Fruit fly (Drosophila melanogaster): ENCODE data around the gene msi.

msi gene

DNA sequence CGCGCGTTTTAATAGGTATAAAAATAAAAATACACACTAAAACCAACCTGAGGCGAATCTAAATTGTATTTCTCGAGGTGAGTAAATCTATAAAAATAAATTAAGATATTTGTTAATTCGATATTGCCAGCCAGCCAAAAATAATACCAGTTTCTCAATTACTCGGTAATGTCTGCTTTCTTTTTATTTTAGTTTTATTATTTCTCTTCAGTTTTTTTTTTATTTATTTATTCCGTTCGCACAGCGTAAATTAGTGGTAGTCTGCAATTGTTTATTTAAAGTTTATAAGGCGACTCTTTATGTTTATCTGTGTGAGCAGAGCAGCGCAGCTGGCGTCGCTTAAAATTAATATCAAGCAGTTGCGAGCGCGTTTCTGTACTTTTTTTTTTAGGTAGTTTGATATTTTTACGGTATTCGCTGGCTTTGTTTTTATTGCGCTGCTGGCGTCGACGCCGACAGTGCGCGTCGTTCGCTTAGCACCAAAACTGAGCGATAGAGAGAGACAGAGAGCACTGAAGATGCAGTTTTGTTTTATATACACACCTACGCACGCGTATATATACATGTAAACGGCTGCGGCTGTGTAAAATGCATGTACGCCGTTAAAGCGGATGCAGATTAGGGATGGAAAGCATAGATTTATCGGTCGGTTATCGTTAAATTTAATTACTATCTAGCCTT lies 131.8 kb downstream of the msi start (continued):
- TF ChIP-seq CG13424 (tag; optimal IDR thresholded peaks at IDR 0.05) = no peak
- peak; percentile 89 for TF ChIP-seq mld (GFP tag; IDR thresholded peaks at IDR 0.05; ENCODE audit: partially characterized antibody)
- peak; percentile 31 to 62 for TF ChIP-seq bsh (GFP tag; optimal IDR thresholded peaks at IDR 0.05)
- peak; percentile 69 for TF ChIP-seq fd64A (GFP tag; optimal IDR thresholded peaks at IDR 0.05)
- TF ChIP-seq Myb (GFP tag; optimal IDR thresholded peaks at IDR 0.05) = peak; percentile 13
- peak; percentile 67 for TF ChIP-seq vnd (GFP tag; IDR thresholded peaks at IDR 0.05; ENCODE audit: partially characterized antibody)
- TF ChIP-seq ssp (GFP tag; IDR thresholded peaks at IDR 0.05) = 0 out of 2 replicates have a peak, but pooled peaks have one; percentile 27
- peak; percentile 39 for TF ChIP-seq gsb-n (tag; optimal IDR thresholded peaks at IDR 0.05)
- peak; percentile 85 for TF ChIP-seq Ets97D (GFP tag; optimal IDR thresholded peaks at IDR 0.05)
- TF ChIP-seq Hand (GFP tag; optimal IDR thresholded peaks at IDR 0.05) = no peak
- TF ChIP-seq CG12391 (tag; optimal IDR thresholded peaks at IDR 0.05) = no peak
- no peak for TF ChIP-seq unpg (GFP tag; optimal IDR thresholded peaks at IDR 0.05)
- TF ChIP-seq CG1832 (GFP tag; optimal IDR thresholded peaks at IDR 0.05) = peak; percentile 65
- TF ChIP-seq Drgx (GFP tag; IDR thresholded peaks at IDR 0.05) = peak; percentile 66
- TF ChIP-seq bowl (GFP tag; IDR thresholded peaks at IDR 0.05) = no peak
- TF ChIP-seq vvl (GFP tag; IDR thresholded peaks at IDR 0.05) = 0 out of 2 replicates have a peak, but pooled peaks have one; percentile 57
- TF ChIP-seq MBD-R2 (GFP tag; IDR thresholded peaks at IDR 0.05) = peak; percentile 44; the same call in 1 of the 2 replicates
- TF ChIP-seq CG12219 (GFP tag; optimal IDR thresholded peaks at IDR 0.05) = peak; percentile 20
- peak; percentile 12 for TF ChIP-seq onecut (GFP tag; IDR thresholded peaks at IDR 0.05)
- TF ChIP-seq Six4 (GFP tag; optimal IDR thresholded peaks at IDR 0.05) = no peak
- peak; percentile 68 for TF ChIP-seq Dll (GFP tag; IDR thresholded peaks at IDR 0.05; ENCODE audit: partially characterized antibody)
- TF ChIP-seq CkIIα-i1 (GFP tag; IDR thresholded peaks at IDR 0.05) = no peak
- TF ChIP-seq gro (GFP tag; optimal IDR thresholded peaks at IDR 0.05) = no peak
- TF ChIP-seq CG6254 (GFP tag; optimal IDR thresholded peaks at IDR 0.05) = peak; percentile 27
- no peak for TF ChIP-seq CG17612 (GFP tag; IDR thresholded peaks at IDR 0.05)
- peak; percentile 33 for TF ChIP-seq nerfin-1 (tag; optimal IDR thresholded peaks at IDR 0.05)
- TF ChIP-seq CG30431 (GFP tag; optimal IDR thresholded peaks at IDR 0.05) = no peak
- TF ChIP-seq CG17328 (GFP tag; IDR thresholded peaks at IDR 0.05) = peak; percentile 19; the same call in 1 of the 2 replicates
- TF ChIP-seq ara (GFP tag; IDR thresholded peaks at IDR 0.05) = peak; percentile 45; the same call in 1 of the 2 replicates
- TF ChIP-seq CG5953 (GFP tag; IDR thresholded peaks at IDR 0.05) = 0 out of 2 replicates have a peak, but pooled peaks have one; percentile 31
- peak; percentile 98 for TF ChIP-seq Adf1 (GFP tag; IDR thresholded peaks at IDR 0.05)

- 0 out of 3 replicates have a peak, but pooled peaks have one; percentile 0 for TF ChIP-seq gce (GFP tag; IDR thresholded peaks at IDR 0.05)
- no peak for TF ChIP-seq mam (GFP tag; optimal IDR thresholded peaks at IDR 0.05)
- TF ChIP-seq CG30020 (tag; optimal IDR thresholded peaks at IDR 0.05) = peak; percentile 52
- TF ChIP-seq CG15514 (GFP tag; optimal IDR thresholded peaks at IDR 0.05) = no peak
- peak in 1 of 2 experiments; percentile 5 for TF ChIP-seq dpn (GFP tag; optimal IDR thresholded peaks at IDR 0.05)
- peak; percentile 3; the same call in 1 of the 3 replicates for TF ChIP-seq Doc3 (GFP tag; IDR thresholded peaks at IDR 0.05; ENCODE audit: partially characterized antibody)
- 0 out of 4 replicates have a peak, but pooled peaks have one; percentile 6 for TF ChIP-seq Dll (GFP tag; IDR thresholded peaks at IDR 0.05; ENCODE audit: partially characterized antibody)
- no peak for TF ChIP-seq dysf (GFP tag; IDR thresholded peaks at IDR 0.05)
- TF ChIP-seq CG8924 (tag; optimal IDR thresholded peaks at IDR 0.05) = peak; percentile 1
- 0 out of 3 replicates have a peak, but pooled peaks have one; percentile 3 for TF ChIP-seq row (GFP tag; IDR thresholded peaks at IDR 0.05)
- peak; percentile 1 for TF ChIP-seq CG18262 (tag; optimal IDR thresholded peaks at IDR 0.05)
- no peak for TF ChIP-seq cato (GFP tag; optimal IDR thresholded peaks at IDR 0.05; ENCODE audit: borderline replicate concordance)
- peak; percentile 33; the same call in 1 of the 2 replicates for TF ChIP-seq ranshi (GFP tag; IDR thresholded peaks at IDR 0.05)
- peak; percentile 30 for TF ChIP-seq cg (GFP tag; optimal IDR thresholded peaks at IDR 0.05)
- 0 out of 2 replicates have a peak, but pooled peaks have one; percentile 2 for TF ChIP-seq chm (GFP tag; IDR thresholded peaks at IDR 0.05)
- TF ChIP-seq CG8290 (GFP tag; optimal IDR thresholded peaks at IDR 0.05) = peak; percentile 38
- peak in 1 of 2 experiments; percentile 64 for TF ChIP-seq CG8290 (tag; optimal IDR thresholded peaks at IDR 0.05)
- no peak for TF ChIP-seq BEAF-32 (GFP tag; optimal IDR thresholded peaks at IDR 0.05)
- TF ChIP-seq CG14710 (tag; optimal IDR thresholded peaks at IDR 0.05) = peak; percentile 35
- TF ChIP-seq sob (GFP tag; IDR thresholded peaks at IDR 0.05) = no peak
Measured at dm6 chr3R:25648258-25648606, 132.3 kb downstream of the msi start.
